Worm (Caenorhabditis elegans): Measurements from ENCODE around the gene Y49F6A.12.
A peak's percentile ranks its signal among the peaks of the same experiment; 100 is the strongest.

The Y49F6A.12 gene

DNA sequence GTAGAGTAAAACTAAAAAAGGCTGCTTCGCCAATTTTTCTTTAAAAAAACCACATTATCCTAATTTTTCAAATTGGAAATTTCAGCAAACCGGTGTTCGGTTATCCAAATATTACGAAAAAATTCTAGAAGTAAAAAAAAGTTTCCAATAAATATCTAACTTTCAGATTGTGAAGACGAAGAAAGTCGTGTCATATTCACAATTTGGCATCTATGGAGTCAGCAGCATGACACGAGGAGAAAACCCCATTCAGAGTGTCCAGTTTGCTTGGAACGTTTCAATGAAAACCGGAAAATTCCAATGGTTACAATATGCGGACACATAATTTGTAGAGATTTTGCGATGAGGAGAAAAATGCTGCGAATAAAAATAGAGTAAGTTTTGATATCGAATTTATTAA, at the start of gene Y49F6A.12:
TSS of gene Y49F6A.12 (plus strand) at position 301 of the 400 bp plus-strand sequence.
- TF ChIP-seq rnt-1 (tag; optimal IDR thresholded peaks at IDR 0.05), result no peak
- TF ChIP-seq Y22D7AL.16 (tag; optimal IDR thresholded peaks at IDR 0.05), result no peak
- no peak for TF ChIP-seq hlh-8 (tag; optimal IDR thresholded peaks at IDR 0.05)
- no peak for TF ChIP-seq elt-2 (tag; optimal IDR thresholded peaks at IDR 0.05)
- no peak for TF ChIP-seq pha-2 (tag; optimal IDR thresholded peaks at IDR 0.05)
- no peak for TF ChIP-seq nhr-11 (tag; optimal IDR thresholded peaks at IDR 0.05)
- no peak for TF ChIP-seq mec-3 (tag; optimal IDR thresholded peaks at IDR 0.05; ENCODE audit: borderline replicate concordance)

DNA sequence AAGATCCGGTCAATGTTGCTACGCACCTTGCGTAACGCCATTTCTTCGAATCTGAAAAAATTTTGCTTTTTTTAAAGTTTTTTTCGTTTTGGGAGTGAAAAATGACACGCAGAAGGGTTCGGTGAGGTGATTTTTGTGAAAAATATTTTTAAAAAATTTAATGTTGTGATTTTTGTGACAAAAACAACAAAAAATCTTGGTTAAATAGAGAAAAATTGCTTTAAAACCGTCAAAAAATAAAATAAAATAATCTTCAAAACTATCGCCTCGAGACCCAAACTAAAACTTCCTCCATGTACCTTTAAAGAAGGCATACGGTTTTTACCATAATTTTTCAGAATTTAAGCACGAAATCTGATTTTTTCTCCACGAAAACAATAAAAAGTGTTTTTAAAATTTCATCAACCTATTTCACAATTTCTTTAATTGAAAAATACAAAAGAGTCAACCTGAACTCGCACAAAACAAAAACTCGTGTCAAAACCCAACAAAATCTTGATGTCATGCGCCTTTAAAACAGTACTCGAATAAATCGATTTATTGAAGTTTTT, 49.0 kb upstream of the Y49F6A.12 start, which contains the start of gene apd-3:
TSS of gene apd-3 (minus strand) at position 51 of the 551 bp plus-strand sequence.
- no peak for TF ChIP-seq rnt-1 (tag; optimal IDR thresholded peaks at IDR 0.05)
- TF ChIP-seq sdc-2 (tag; optimal IDR thresholded peaks at IDR 0.05), result no peak

DNA sequence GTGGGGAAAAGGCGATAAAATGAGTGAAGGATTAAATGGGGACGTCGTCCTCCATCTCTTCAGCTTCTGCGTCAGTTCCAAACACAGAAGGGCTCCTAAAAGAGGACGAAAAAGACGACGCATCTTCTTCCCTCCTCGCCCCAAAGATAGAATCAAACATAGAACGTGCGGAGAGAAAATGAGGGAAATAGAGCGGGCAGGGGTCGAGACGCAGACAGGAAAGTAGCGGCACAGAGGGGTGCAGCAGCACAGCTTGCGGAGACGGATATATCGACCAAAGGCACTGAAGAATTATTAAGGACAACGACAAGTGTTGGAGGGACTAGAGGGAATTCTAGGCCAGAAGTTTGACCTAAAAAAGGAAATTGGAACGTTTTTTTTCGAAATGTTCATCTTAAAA, 48.2 kb upstream of the Y49F6A.12 start:
- TF ChIP-seq hlh-13 (GFP tag; optimal IDR thresholded peaks at IDR 0.05), result no peak
- no peak for TF ChIP-seq ets-4 (tag; optimal IDR thresholded peaks at IDR 0.05)
- TF ChIP-seq fkh-10 (GFP tag; optimal IDR thresholded peaks at IDR 0.05), result no peak
- peak; percentile 47 for TF ChIP-seq syd-9 (tag; optimal IDR thresholded peaks at IDR 0.05)
- TF ChIP-seq pha-2 (tag; optimal IDR thresholded peaks at IDR 0.05), result no peak
- TF ChIP-seq ceh-45 (GFP tag; IDR thresholded peaks at IDR 0.05), result no peak
- TF ChIP-seq ztf-16 (tag; optimal IDR thresholded peaks at IDR 0.05), result no peak
- TF ChIP-seq ceh-31 (tag; optimal IDR thresholded peaks at IDR 0.05), result peak; percentile 82
- TF ChIP-seq nfya-1 (tag; optimal IDR thresholded peaks at IDR 0.05), result peak; percentile 37
- TF ChIP-seq lin-11 (tag; optimal IDR thresholded peaks at IDR 0.05), result no peak
- TF ChIP-seq unc-42 (tag; optimal IDR thresholded peaks at IDR 0.05), result peak; percentile 81
- TF ChIP-seq dmd-4 (tag; optimal IDR thresholded peaks at IDR 0.05; ENCODE audit: borderline replicate concordance), result no peak
- peak; percentile 37 for TF ChIP-seq ceh-18 (tag; optimal IDR thresholded peaks at IDR 0.05)
- peak; percentile 51 for TF ChIP-seq C08G9.2 (tag; optimal IDR thresholded peaks at IDR 0.05)
- peak; percentile 52 for TF ChIP-seq mec-3 (tag; optimal IDR thresholded peaks at IDR 0.05; ENCODE audit: borderline replicate concordance)
- TF ChIP-seq ceh-34 (tag; optimal IDR thresholded peaks at IDR 0.05), result peak; percentile 53
- TF ChIP-seq lim-6 (tag; optimal IDR thresholded peaks at IDR 0.05), result no peak
- TF ChIP-seq dve-1 (tag; optimal IDR thresholded peaks at IDR 0.05), result no peak
- no peak for TF ChIP-seq pha-4 (tag; optimal IDR thresholded peaks at IDR 0.05)
- TF ChIP-seq odd-2 (tag; optimal IDR thresholded peaks at IDR 0.05), result no peak
- TF ChIP-seq K02D7.2 (tag; optimal IDR thresholded peaks at IDR 0.05), result no peak
- no peak for TF ChIP-seq nhr-232 (tag; optimal IDR thresholded peaks at IDR 0.05)
- TF ChIP-seq tbx-2 (tag; optimal IDR thresholded peaks at IDR 0.05), result peak; percentile 48
- TF ChIP-seq ceh-48 (tag; optimal IDR thresholded peaks at IDR 0.05), result peak; percentile 39
- TF ChIP-seq rnt-1 (tag; optimal IDR thresholded peaks at IDR 0.05), result peak; percentile 20
- TF ChIP-seq ceh-9 (tag; optimal IDR thresholded peaks at IDR 0.05), result no peak

DNA sequence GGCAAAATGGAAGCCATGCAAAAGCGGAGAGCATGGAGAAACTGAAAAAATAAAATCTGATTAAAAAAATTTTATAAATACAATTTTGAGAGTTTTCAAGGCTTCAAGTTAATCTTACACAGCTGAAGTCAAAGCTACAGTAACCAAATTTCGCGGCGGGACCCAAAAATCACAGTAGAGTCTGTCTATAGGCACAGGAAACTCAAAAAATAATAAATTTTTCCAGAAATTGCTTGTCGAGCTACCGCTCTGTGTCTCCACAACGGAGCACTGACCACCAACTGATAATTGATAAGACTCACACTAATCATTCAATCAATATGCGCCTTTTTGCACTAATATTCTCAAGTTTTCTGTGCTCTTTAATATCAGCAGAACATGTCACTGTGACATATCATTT, 45.1 kb upstream of the Y49F6A.12 start, which contains the start of gene W10G11.19:
TSS of gene W10G11.19 (plus strand) at position 301 of the 400 bp plus-strand sequence.
- TF ChIP-seq pat-9 (tag; optimal IDR thresholded peaks at IDR 0.05) (no peak), ceh-31 (tag; optimal IDR thresholded peaks at IDR 0.05) (no peak), ceh-24 (tag; optimal IDR thresholded peaks at IDR 0.05) (no peak), hlh-6 (tag; optimal IDR thresholded peaks at IDR 0.05) (no peak), C38D4.7 (GFP tag; optimal IDR thresholded peaks at IDR 0.05) (no peak), nhr-11 (tag; optimal IDR thresholded peaks at IDR 0.05) (no peak), mec-3 (tag; optimal IDR thresholded peaks at IDR 0.05; ENCODE audit: borderline replicate concordance) (no peak), lin-11 (tag; optimal IDR thresholded peaks at IDR 0.05) (no peak), gmeb-2 (tag; optimal IDR thresholded peaks at IDR 0.05) (no peak), ceh-45 (GFP tag; IDR thresholded peaks at IDR 0.05) (no peak), eyg-1 (tag; optimal IDR thresholded peaks at IDR 0.05) (no peak), tbx-7 (tag; optimal IDR thresholded peaks at IDR 0.05) (no peak), zip-5 (tag; optimal IDR thresholded peaks at IDR 0.05) (no peak), ceh-19 (GFP tag; optimal IDR thresholded peaks at IDR 0.05) (no peak)

Data from whole organism, late embryonic.